Worm (Caenorhabditis elegans): ENCODE measurements around the gene W04B5.8.
A peak's percentile ranks its signal among the peaks of the same experiment; 100 is the strongest.

- TF ChIP-seq gei-8 (GFP tag; optimal IDR thresholded peaks at IDR 0.05) (no peak), pqm-1 (tag; optimal IDR thresholded peaks at IDR 0.05) (no peak), unc-39 (tag; optimal IDR thresholded peaks at IDR 0.05) (no peak), ztf-11 (tag; optimal IDR thresholded peaks at IDR 0.05) (no peak), ceh-82 (tag; optimal IDR thresholded peaks at IDR 0.05) (no peak), nhr-6 (tag; optimal IDR thresholded peaks at IDR 0.05) (no peak), tag-97 (GFP tag; IDR thresholded peaks at IDR 0.05) (no peak), F49E8.2 (tag; optimal IDR thresholded peaks at IDR 0.05; ENCODE audit: borderline replicate concordance) (no peak), aha-1 (tag) (no peak), egl-27 (tag; optimal IDR thresholded peaks at IDR 0.05) (no peak), ceh-20 (GFP tag; IDR thresholded peaks at IDR 0.05) (no peak), ceh-28 (tag; optimal IDR thresholded peaks at IDR 0.05) (peak; percentile 82)
Observed at ce11 chrIII:2423638-2424037, 2.5 kb upstream of the W04B5.8 start.
